Worm (Caenorhabditis elegans) whole organism, L4/young adult: ENCODE measurements around the gene lgc-19.

Experiments used
- W03F9.2 ChIP-seq: fragments of 150-350 bp; optimal IDR thresholded peaks from 2 replicates; lab custom pipeline; 2014; ENCODE audit warnings: missing biosample characterization, missing genetic modification characterization
- dao-5 ChIP-seq: sonication (generic microtip); optimal IDR thresholded peaks from 2 replicates; lab custom pipeline; 2016; ENCODE audit warnings: missing genotype, missing genetic modification characterization, moderate library complexity, missing compliant biosample characterization
- him-1 ChIP-seq: sonication (generic microtip); optimal IDR thresholded peaks from 2 replicates; lab custom pipeline; 2016; ENCODE audit warnings: missing genotype, missing genetic modification reagents, missing genetic modification characterization, missing compliant biosample characterization

Gene lgc-19

ce11 chrIV:15962219-15962762, at the start of gene lgc-19:
lgc-19 (minus strand) TSS chrIV:15962712.
- no peak for TF ChIP-seq W03F9.2
- TF ChIP-seq him-1 (tag; lab: Kevin White, UChicago), result no peak
- no peak for TF ChIP-seq dao-5 (tag; lab: Kevin White, UChicago)

DNA sequence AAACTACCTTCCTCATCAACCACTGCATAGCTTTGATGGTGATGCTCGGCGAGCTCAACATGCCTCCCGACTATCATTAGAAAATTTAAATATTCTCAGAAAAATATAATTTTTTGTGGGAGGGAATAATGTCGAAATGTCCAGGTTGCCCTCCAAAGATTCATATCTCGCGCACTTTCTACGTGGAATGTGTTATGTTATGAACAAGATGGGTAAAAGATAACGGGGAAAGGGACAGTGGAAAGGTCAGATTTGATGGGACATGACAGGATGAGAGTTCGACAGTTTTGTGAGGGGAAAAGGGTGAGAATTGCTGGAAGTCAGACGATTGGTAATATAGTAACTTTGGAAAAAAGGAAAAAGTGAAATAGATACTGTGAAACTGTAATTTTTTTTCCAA, 43.8 kb upstream of the lgc-19 start:
- TF ChIP-seq him-1 (tag; lab: Kevin White, UChicago), result no peak
- TF ChIP-seq W03F9.2, result no peak
- no peak for TF ChIP-seq dao-5 (tag; lab: Kevin White, UChicago)

- TF ChIP-seq dao-5 (tag; lab: Kevin White, UChicago) (no peak), him-1 (tag; lab: Kevin White, UChicago) (no peak), W03F9.2 (no peak)
Observed at ce11 chrIV:16005472-16005871, 43.0 kb upstream of the lgc-19 start.

ce11 chrIV:16001058-16001457, 38.5 kb upstream of the lgc-19 start:
- TF ChIP-seq W03F9.2, result no peak
- no peak for TF ChIP-seq him-1 (tag; lab: Kevin White, UChicago)
- no peak for TF ChIP-seq dao-5 (tag; lab: Kevin White, UChicago)

DNA sequence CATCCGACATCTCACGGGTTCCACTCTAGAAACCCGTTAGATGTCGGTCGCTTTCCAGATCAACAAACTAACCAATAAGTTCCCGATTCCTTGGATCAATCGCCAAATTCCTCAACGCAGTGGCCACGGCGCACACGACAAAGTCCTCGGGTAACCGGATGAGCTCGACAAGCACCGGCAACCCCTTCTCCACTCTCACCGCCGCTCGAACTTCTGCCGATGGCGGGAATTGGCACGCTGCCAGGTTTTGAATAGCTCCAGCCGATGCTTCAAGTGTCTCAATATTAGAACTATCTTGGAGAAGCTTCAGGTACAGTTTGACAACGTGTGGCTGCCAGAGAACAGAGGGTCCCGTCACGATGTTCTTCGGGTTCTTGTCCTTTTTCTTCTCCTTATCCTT, 37.2 kb upstream of the lgc-19 start:
- TF ChIP-seq W03F9.2, result no peak
- no peak for TF ChIP-seq dao-5 (tag; lab: Kevin White, UChicago)
- TF ChIP-seq him-1 (tag; lab: Kevin White, UChicago), result no peak

ce11 chrIV:15997906-15998305, 35.4 kb upstream of the lgc-19 start:
- TF ChIP-seq him-1 (tag; lab: Kevin White, UChicago) (no peak), W03F9.2 (no peak), dao-5 (tag; lab: Kevin White, UChicago) (no peak)

- no peak for TF ChIP-seq W03F9.2
- TF ChIP-seq him-1 (tag; lab: Kevin White, UChicago), result no peak
- no peak for TF ChIP-seq dao-5 (tag; lab: Kevin White, UChicago)
Observed at ce11 chrIV:15994505-15994904, 32.0 kb upstream of the lgc-19 start, which contains the start of gene Y105C5B.20. Y105C5B.20 (minus strand) TSS chrIV:15994605.

ce11 chrIV:15991416-15991815, 28.9 kb upstream of the lgc-19 start:
- no peak for TF ChIP-seq W03F9.2

ce11 chrIV:15983920-15984631, 21.6 kb upstream of the lgc-19 start, which contains the start of gene Y105C5B.19:
Y105C5B.19 (minus strand) TSS chrIV:15983970.
- TF ChIP-seq W03F9.2, result peak; percentile 40
- no peak for TF ChIP-seq dao-5 (tag; lab: Kevin White, UChicago)

ce11 chrIV:15964307-15964706, 1.8 kb upstream of the lgc-19 start, which contains the start of gene Y105C5B.18:
Y105C5B.18 (plus strand) TSS chrIV:15964607.
- TF ChIP-seq him-1 (tag; lab: Kevin White, UChicago) (no peak), dao-5 (tag; lab: Kevin White, UChicago) (no peak), W03F9.2 (no peak)

DNA sequence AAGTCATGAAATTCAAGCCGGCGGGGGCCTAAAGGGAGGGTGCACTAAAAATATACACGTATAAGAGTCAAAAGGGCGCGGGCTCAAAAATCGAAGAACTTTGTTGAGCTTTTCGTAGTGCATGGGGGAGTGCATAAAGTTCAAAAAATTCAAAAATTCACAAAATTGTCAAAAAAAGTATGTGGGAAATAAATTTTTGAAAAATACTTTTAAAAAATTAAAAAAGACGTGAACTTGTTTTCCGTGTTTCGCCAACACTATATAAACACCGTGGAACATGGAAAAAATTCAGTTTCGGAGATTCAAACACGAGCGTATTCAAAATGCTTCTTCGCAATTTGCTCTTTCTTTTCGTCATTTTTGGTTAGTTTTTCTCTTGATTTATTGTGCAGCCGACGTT, 289 bp upstream of the lgc-19 start, which contains the start of gene Y105C5B.17:
Gene Y105C5B.17, plus strand, starts transcription at position 301 of the 400 bp plus-strand sequence.
- TF ChIP-seq him-1 (tag; lab: Kevin White, UChicago), result no peak
- TF ChIP-seq dao-5 (tag; lab: Kevin White, UChicago), result no peak
- TF ChIP-seq W03F9.2, result no peak

DNA sequence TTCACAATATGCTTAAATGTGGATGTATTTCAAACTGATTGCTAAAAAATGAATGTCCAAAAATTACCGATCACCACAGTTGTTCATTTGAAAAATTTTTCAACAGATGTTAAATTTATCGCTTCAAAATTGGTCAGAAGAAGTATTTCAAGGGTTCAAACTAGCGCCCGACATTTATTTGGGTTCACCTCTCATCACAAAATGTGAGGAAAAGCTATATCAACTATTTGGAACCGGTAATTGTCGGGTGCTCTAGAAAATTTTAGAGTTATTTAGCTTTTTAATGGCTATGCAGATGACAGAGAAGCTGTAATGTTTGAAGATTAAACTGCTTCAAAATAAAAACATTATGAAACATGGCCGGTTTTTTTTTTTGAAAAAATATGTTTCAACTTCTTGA, 1.4 kb downstream of the lgc-19 start:
- TF ChIP-seq dao-5 (tag; lab: Kevin White, UChicago), result no peak
- no peak for TF ChIP-seq him-1 (tag; lab: Kevin White, UChicago)
- TF ChIP-seq W03F9.2, result no peak

ce11 chrIV:15955349-15955748, 7.2 kb downstream of the lgc-19 start:
- no peak for TF ChIP-seq him-1 (tag; lab: Kevin White, UChicago)
- no peak for TF ChIP-seq dao-5 (tag; lab: Kevin White, UChicago)
- no peak for TF ChIP-seq W03F9.2

DNA sequence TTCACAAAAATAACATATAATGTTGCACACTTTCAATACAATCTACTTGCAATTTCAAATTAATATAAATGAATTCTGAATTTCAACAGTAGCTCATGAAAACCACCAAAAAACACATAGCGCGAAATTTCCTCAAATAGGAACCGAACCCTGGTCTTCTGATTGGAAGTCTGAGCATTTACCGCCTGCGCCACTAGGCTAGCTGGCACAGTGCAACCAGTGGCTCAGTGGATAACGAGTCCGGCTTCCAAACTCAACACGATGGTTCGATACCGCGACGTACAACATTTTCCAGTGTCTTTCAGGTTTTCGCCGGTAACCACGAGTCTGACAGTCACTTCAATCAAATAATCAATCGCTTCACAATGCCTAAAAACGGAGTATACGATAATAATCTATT, 8.8 kb downstream of the lgc-19 start:
- no peak for TF ChIP-seq dao-5 (tag; lab: Kevin White, UChicago)
- no peak for TF ChIP-seq him-1 (tag; lab: Kevin White, UChicago)
- no peak for TF ChIP-seq W03F9.2

DNA sequence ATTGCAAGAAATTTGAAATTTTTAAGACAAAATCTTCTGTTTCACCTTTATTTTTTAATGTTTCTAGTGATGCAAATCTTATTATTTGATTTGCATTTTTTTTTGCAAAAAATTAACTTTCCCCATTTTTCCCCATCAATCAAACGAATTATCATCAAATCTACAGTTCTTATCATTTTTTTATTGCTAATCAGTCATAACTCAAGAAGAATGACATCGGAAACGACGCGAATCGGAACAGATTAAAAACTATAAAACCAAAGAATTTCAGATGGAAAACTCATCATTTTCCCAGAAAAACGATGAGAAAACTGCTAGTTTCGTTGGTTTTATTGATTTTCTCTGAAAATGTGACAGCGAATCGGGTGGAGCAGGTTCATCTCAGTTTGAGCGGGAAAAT, 10.9 kb downstream of the lgc-19 start, which contains the start of gene Y105C5B.15:
Gene Y105C5B.15, plus strand, starts transcription at position 297 of the 400 bp plus-strand sequence.
- TF ChIP-seq dao-5 (tag; lab: Kevin White, UChicago) (no peak), him-1 (tag; lab: Kevin White, UChicago) (no peak), W03F9.2 (no peak)
